Worm (Caenorhabditis elegans): Measurements from ENCODE around the gene B0238.9.

The B0238.9 gene

DNA sequence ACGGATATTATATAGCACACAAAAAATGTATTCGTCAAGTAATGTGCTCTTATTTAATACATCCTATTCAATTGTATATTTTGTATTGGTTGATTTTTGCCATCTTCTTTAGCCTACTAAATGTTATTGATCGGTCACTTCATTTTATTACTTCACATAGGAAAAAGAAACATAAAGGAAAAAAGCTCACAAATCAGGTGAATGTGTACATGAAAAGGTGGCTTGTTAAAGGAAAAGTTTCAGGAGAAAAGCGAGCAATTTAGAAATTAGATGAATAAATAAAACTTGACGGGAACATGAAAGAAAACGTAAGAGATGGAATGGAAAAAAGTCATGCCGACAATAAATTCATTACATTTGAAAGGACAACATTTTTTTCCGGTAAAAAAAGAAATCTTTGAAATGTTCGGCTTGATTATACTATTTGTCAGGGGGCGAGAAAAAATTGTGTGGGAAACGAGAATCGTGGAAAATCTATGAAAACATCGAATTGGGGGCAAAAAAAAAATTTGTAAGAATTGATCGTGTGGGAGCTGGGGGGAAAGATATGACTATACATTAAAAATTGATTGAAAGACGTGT, 2.4 kb downstream of the B0238.9 start (continued):
- TF ChIP-seq Y53G8AR.9 (GFP tag; conservative IDR thresholded peaks at IDR 0.05) = peak; percentile 63; the same call in 1 of the 2 replicates
- no peak for TF ChIP-seq F57C9.4 (tag; optimal IDR thresholded peaks at IDR 0.05)
- TF ChIP-seq xnd-1 (tag; optimal IDR thresholded peaks at IDR 0.05) = no peak
- TF ChIP-seq Y95B8A.8 (GFP tag; IDR thresholded peaks at IDR 0.05) = no peak
- TF ChIP-seq F22D6.2 (tag; optimal IDR thresholded peaks at IDR 0.05) = no peak
- TF ChIP-seq mel-28 (tag; optimal IDR thresholded peaks at IDR 0.05; ENCODE audit: borderline replicate concordance) = no peak
- TF ChIP-seq lin-35 (GFP tag; optimal IDR thresholded peaks at IDR 0.05) = peak in 1 of 3 experiments; percentile 64
- TF ChIP-seq nhr-27 (tag; optimal IDR thresholded peaks at IDR 0.05) = no peak
- no peak for TF ChIP-seq mcd-1 (GFP tag; IDR thresholded peaks at IDR 0.05)
- no peak for TF ChIP-seq K11D2.4 (GFP tag; IDR thresholded peaks at IDR 0.05)
- TF ChIP-seq unc-130 (GFP tag; optimal IDR thresholded peaks at IDR 0.05) = no peak
- TF ChIP-seq B0019.2 (GFP tag; conservative IDR thresholded peaks at IDR 0.05) = no peak
- TF ChIP-seq zfh-2 (GFP tag; conservative IDR thresholded peaks at IDR 0.05) = no peak
- TF ChIP-seq ztf-25 (GFP tag; IDR thresholded peaks at IDR 0.05) = no peak
- TF ChIP-seq hrde-1 (tag; optimal IDR thresholded peaks at IDR 0.05; ENCODE audit: borderline replicate concordance) = peak; percentile 42
- TF ChIP-seq lag-1 (GFP tag; IDR thresholded peaks at IDR 0.05) = no peak
- no peak for TF ChIP-seq egl-18 (GFP tag; IDR thresholded peaks at IDR 0.05)
- TF ChIP-seq F23B12.7 (tag; optimal IDR thresholded peaks at IDR 0.05; ENCODE audit: insufficient read depth) = no peak
- TF ChIP-seq ceh-91 (GFP tag; IDR thresholded peaks at IDR 0.05) = no peak
- no peak for TF ChIP-seq nhr-90 (tag; optimal IDR thresholded peaks at IDR 0.05)
- TF ChIP-seq C17E4.6 (GFP tag; IDR thresholded peaks at IDR 0.05) = no peak
- no peak for TF ChIP-seq atf-7 (tag; optimal IDR thresholded peaks at IDR 0.05)
- no peak for TF ChIP-seq ceh-27 (GFP tag; optimal IDR thresholded peaks at IDR 0.05)
- peak; percentile 29 for TF ChIP-seq tbp1 (GFP tag; optimal IDR thresholded peaks at IDR 0.05)
- peak; percentile 33 for TF ChIP-seq lin-54 (GFP tag; optimal IDR thresholded peaks at IDR 0.05)
- TF ChIP-seq bed-2 (GFP tag; IDR thresholded peaks at IDR 0.05) = no peak
- no peak for TF ChIP-seq aptf-3 (GFP tag; IDR thresholded peaks at IDR 0.05)
- no peak for TF ChIP-seq ztf-26 (tag; optimal IDR thresholded peaks at IDR 0.05)
- no peak for TF ChIP-seq Y79H2A.3 (GFP tag; conservative IDR thresholded peaks at IDR 0.05)
- no peak for TF ChIP-seq pha-4 (tag; optimal IDR thresholded peaks at IDR 0.05)
- TF ChIP-seq madf-6 (GFP tag; IDR thresholded peaks at IDR 0.05) = peak; percentile 58

DNA sequence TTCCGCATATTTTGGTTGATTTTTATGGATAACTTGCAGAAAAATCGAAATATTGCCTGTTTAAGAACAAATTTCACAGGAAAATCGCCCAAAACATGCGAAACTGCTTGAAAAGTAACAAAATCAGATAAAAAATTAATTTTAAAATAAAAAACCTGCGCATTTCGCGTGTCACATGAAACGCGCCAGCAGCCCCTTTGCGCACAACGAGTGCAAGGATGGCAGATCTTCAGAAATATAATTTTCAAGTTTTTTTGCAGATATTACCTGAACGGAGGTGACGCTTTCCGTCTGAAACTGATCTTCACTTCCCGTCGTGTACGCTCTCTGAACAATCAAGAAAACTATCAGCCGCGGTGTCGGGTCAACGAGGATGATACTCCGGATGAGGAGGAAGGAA, 2.9 kb downstream of the B0238.9 start:
- TF ChIP-seq attf-6 (GFP tag; IDR thresholded peaks at IDR 0.05) (no peak), ekl-4 (GFP tag; IDR thresholded peaks at IDR 0.05) (no peak), lin-26 (GFP tag; IDR thresholded peaks at IDR 0.05) (no peak), athp-1 (tag; optimal IDR thresholded peaks at IDR 0.05) (no peak), F37B4.10 (GFP tag; IDR thresholded peaks at IDR 0.05) (no peak), ceh-40 (GFP tag; IDR thresholded peaks at IDR 0.05) (no peak), ccch-3 (GFP tag; optimal IDR thresholded peaks at IDR 0.05) (no peak), lsy-27 (tag; optimal IDR thresholded peaks at IDR 0.05; ENCODE audit: borderline replicate concordance, insufficient read depth) (no peak), ceh-27 (GFP tag; optimal IDR thresholded peaks at IDR 0.05) (no peak), cebp-1 (GFP tag; IDR thresholded peaks at IDR 0.05) (no peak), cebp-1 (tag; optimal IDR thresholded peaks at IDR 0.05) (peak; percentile 36), ztf-18 (tag; optimal IDR thresholded peaks at IDR 0.05) (peak; percentile 92), pha-4 (tag; optimal IDR thresholded peaks at IDR 0.05) (no peak), ceh-58 (GFP tag; IDR thresholded peaks at IDR 0.05) (no peak), dpff-1 (tag; optimal IDR thresholded peaks at IDR 0.05) (no peak), lin-40 (tag; optimal IDR thresholded peaks at IDR 0.05) (no peak), cebp-2 (GFP tag; IDR thresholded peaks at IDR 0.05) (no peak), mes-4 (tag; optimal IDR thresholded peaks at IDR 0.05) (no peak), tbp1 (GFP tag; optimal IDR thresholded peaks at IDR 0.05) (no peak), lin-35 (GFP tag; optimal IDR thresholded peaks at IDR 0.05) (peak in 2 of 3 experiments; percentile 22 to 47), repo-1 (tag; optimal IDR thresholded peaks at IDR 0.05) (no peak), aptf-3 (GFP tag; IDR thresholded peaks at IDR 0.05) (no peak), Y56A3A.18 (GFP tag; IDR thresholded peaks at IDR 0.05) (no peak)
